Worm (Caenorhabditis elegans) whole organism, mixed stage, embryonic: ENCODE measurements around the gene F43D2.7.

Source experiments
- snpc-4 ChIP-seq: fragments of 150-350 bp; optimal IDR thresholded peaks from 2 replicates; lab custom pipeline; 2014; ENCODE audit warnings: missing biosample characterization, missing genetic modification characterization
- unc-62 ChIP-seq: fragments of 150-350 bp; optimal IDR thresholded peaks from 2 replicates; lab custom pipeline; 2014; ENCODE audit warnings: missing biosample characterization, missing genetic modification reagents, missing genetic modification characterization

- TF ChIP-seq unc-62 = no peak
- TF ChIP-seq snpc-4 = no peak
Measured at ce11 chrV:14638075-14638474, 1.9 kb downstream of the F43D2.7 start.
